Fruit fly (Drosophila melanogaster) whole organism, embryonic: ENCODE measurements around the gene CG32095.

ENCODE experiments used
- Ada2b ChIP-seq: fragments of 200-800 bp; sonication (Bioruptor generic); IDR thresholded peaks from 2 replicates; pipeline ENCODE4 v1.3.6; 2022; ENCODE audit warnings: missing biosample characterization, missing genetic modification characterization
- Bteb2 ChIP-seq: fragments of 200-800 bp; sonication (Bioruptor generic); optimal IDR thresholded peaks from 2 replicates; lab custom pipeline; 2016; ENCODE audit warnings: missing biosample characterization, missing genetic modification characterization
- CG11696 ChIP-seq: fragments of 200-800 bp; sonication (Bioruptor generic); IDR thresholded peaks from 2 replicates; pipeline ENCODE4 v1.3.6; 2022; ENCODE audit warnings: missing biosample characterization, missing genetic modification characterization
- CG12155 ChIP-seq: fragments of 200-800 bp; sonication (Bioruptor generic); optimal IDR thresholded peaks from 3 replicates; lab custom pipeline; 2016; ENCODE audit warnings: missing biosample characterization, missing genetic modification characterization
- CG13123 ChIP-seq: fragments of 200-800 bp; sonication (Bioruptor generic); optimal IDR thresholded peaks from 2 replicates; lab custom pipeline; 2016; ENCODE audit warnings: missing biosample characterization, missing genetic modification characterization
- CG13894 ChIP-seq: fragments of 200-800 bp; sonication (Bioruptor generic); optimal IDR thresholded peaks from 3 replicates; lab custom pipeline; 2018; ENCODE audit warnings: missing biosample characterization, mild to moderate bottlenecking, missing genetic modification characterization, moderate library complexity
- CG1603 ChIP-seq: fragments of 200-800 bp; sonication (Bioruptor generic); optimal IDR thresholded peaks from 2 replicates; lab custom pipeline; 2019; ENCODE audit warnings: missing biosample characterization, mild to moderate bottlenecking, missing genetic modification characterization, moderate library complexity
- CG16779 ChIP-seq: fragments of 200-800 bp; sonication (Bioruptor generic); IDR thresholded peaks from 2 replicates; pipeline ENCODE4 v1.3.6; 2022; ENCODE audit warnings: missing biosample characterization, missing genetic modification characterization
- CG18262 ChIP-seq: fragments of 200-800 bp; optimal IDR thresholded peaks from 3 replicates; lab custom pipeline; 2019; ENCODE audit warnings: missing biosample characterization, mild to moderate bottlenecking, missing genetic modification characterization, moderate library complexity
- CG18619 ChIP-seq: fragments of 200-800 bp; sonication (Bioruptor generic); optimal IDR thresholded peaks from 3 replicates; lab custom pipeline; 2017; ENCODE audit warnings: missing biosample characterization, mild to moderate bottlenecking, missing genetic modification characterization
- CG2889 ChIP-seq: fragments of 200-800 bp; sonication (Bioruptor generic); IDR thresholded peaks from 3 replicates; pipeline ENCODE4 v1.3.6; 2022; ENCODE audit warnings: missing biosample characterization, missing genetic modification characterization
- CG3163 ChIP-seq: fragments of 200-800 bp; sonication (Bioruptor generic); optimal IDR thresholded peaks from 3 replicates; lab custom pipeline; 2016; ENCODE audit warnings: missing biosample characterization, missing genetic modification characterization
- CG32767 ChIP-seq: fragments of 200-800 bp; sonication (Bioruptor generic); IDR thresholded peaks from 2 replicates; pipeline ENCODE4 v1.3.6; 2022; ENCODE audit warnings: missing biosample characterization, missing genetic modification characterization
- CG3281 ChIP-seq: fragments of 200-800 bp; sonication (Bioruptor generic); optimal IDR thresholded peaks from 3 replicates; lab custom pipeline; 2017; ENCODE audit warnings: missing biosample characterization, mild to moderate bottlenecking, missing genetic modification characterization
- CG3838 ChIP-seq: fragments of 200-800 bp; sonication (Bioruptor generic); optimal IDR thresholded peaks from 3 replicates; lab custom pipeline; 2016; ENCODE audit warnings: missing biosample characterization, missing genetic modification characterization
- CG4707 ChIP-seq: fragments of 200-800 bp; sonication (Bioruptor generic); optimal IDR thresholded peaks from 2 replicates; lab custom pipeline; 2018; ENCODE audit warnings: missing biosample characterization, mild to moderate bottlenecking, missing genetic modification characterization, moderate library complexity
- CG5953 ChIP-seq: fragments of 200-800 bp; sonication (Bioruptor generic); IDR thresholded peaks from 2 replicates; pipeline ENCODE4 v1.3.6; 2022; ENCODE audit warnings: missing biosample characterization, missing genetic modification characterization
- CG6175 ChIP-seq: fragments of 200-800 bp; sonication (Bioruptor generic); IDR thresholded peaks from 3 replicates; pipeline ENCODE4 v1.3.6; 2022; ENCODE audit warnings: missing biosample characterization, missing genetic modification characterization
- CG7786 ChIP-seq: fragments of 200-800 bp; sonication (Bioruptor generic); optimal IDR thresholded peaks from 2 replicates; lab custom pipeline; 2016; ENCODE audit warnings: missing biosample characterization, missing genetic modification characterization
- Chrac-16 ChIP-seq: fragments of 200-800 bp; sonication (Bioruptor generic); optimal IDR thresholded peaks from 3 replicates; lab custom pipeline; 2016; ENCODE audit warnings: missing biosample characterization, missing genetic modification characterization
- Dref ChIP-seq: fragments of 200-800 bp; sonication (Bioruptor generic); IDR thresholded peaks from 2 replicates; pipeline ENCODE4 v1.3.6; 2022; ENCODE audit warnings: missing biosample characterization, missing genetic modification characterization
- Ets97D ChIP-seq: fragments of 200-800 bp; sonication (Bioruptor generic); optimal IDR thresholded peaks from 3 replicates; lab custom pipeline; 2016; ENCODE audit warnings: missing biosample characterization, missing genetic modification characterization
- HLH4C ChIP-seq: fragments of 200-800 bp; sonication (Bioruptor generic); IDR thresholded peaks from 3 replicates; pipeline ENCODE4 v1.3.6; 2022; ENCODE audit warnings: missing biosample characterization, missing genetic modification characterization; ENCODE audit not compliant: partially characterized antibody
- Hr51 ChIP-seq, 2 experiments: fragments of 200-800 bp; sonication (Bioruptor generic); optimal IDR thresholded peaks; 2 replicates in 1 of 2; 3 replicates in 1 of 2; lab custom pipeline; 2016 to 2018; ENCODE audit warnings: missing biosample characterization in 2 of 2, missing genetic modification characterization in 2 of 2, mild to moderate bottlenecking in 1 of 2, moderate library complexity in 1 of 2
- Jarid2 ChIP-seq: fragments of 200-800 bp; sonication (Bioruptor generic); optimal IDR thresholded peaks from 3 replicates; lab custom pipeline; 2017; ENCODE audit warnings: mild to moderate bottlenecking, missing biosample characterization, missing genetic modification reagents, missing genetic modification characterization
- MTF-1 ChIP-seq: fragments of 200-800 bp; sonication (Bioruptor generic); optimal IDR thresholded peaks from 2 replicates; lab custom pipeline; 2018; ENCODE audit warnings: missing biosample characterization, mild to moderate bottlenecking, missing genetic modification characterization, borderline replicate concordance
- Oli ChIP-seq: fragments of 200-800 bp; sonication (Bioruptor generic); optimal IDR thresholded peaks from 2 replicates; lab custom pipeline; 2018; ENCODE audit warnings: missing biosample characterization, mild to moderate bottlenecking, missing genetic modification characterization, moderate library complexity
- PHDP ChIP-seq: fragments of 200-800 bp; sonication (Bioruptor generic); optimal IDR thresholded peaks from 3 replicates; lab custom pipeline; 2018; ENCODE audit warnings: missing biosample characterization, mild to moderate bottlenecking, missing genetic modification characterization, moderate library complexity
- Ravus ChIP-seq: fragments of 200-800 bp; sonication (Bioruptor generic); IDR thresholded peaks from 2 replicates; pipeline ENCODE4 v1.3.6; 2022; ENCODE audit warnings: missing biosample characterization, missing genetic modification characterization
- Rfx ChIP-seq: fragments of 200-800 bp; sonication (Bioruptor generic); IDR thresholded peaks from 2 replicates; pipeline ENCODE4 v1.3.6; 2022; ENCODE audit warnings: missing biosample characterization, missing genetic modification characterization
- Scr ChIP-seq: fragments of 200-800 bp; sonication (Bioruptor generic); IDR thresholded peaks from 2 replicates; pipeline ENCODE4 v1.3.6; 2022; ENCODE audit warnings: missing biosample characterization, missing genetic modification characterization; ENCODE audit not compliant: partially characterized antibody
- TFAM ChIP-seq: fragments of 200-800 bp; sonication (Bioruptor generic); optimal IDR thresholded peaks from 2 replicates; lab custom pipeline; 2017; ENCODE audit warnings: missing biosample characterization, missing genetic modification characterization, inconsistent platforms
- Vsx1 ChIP-seq: fragments of 200-800 bp; sonication (Bioruptor generic); optimal IDR thresholded peaks from 2 replicates; lab custom pipeline; 2017; ENCODE audit warnings: missing biosample characterization, mild to moderate bottlenecking, missing genetic modification characterization, missing genetic modification reagents
- btn ChIP-seq: fragments of 200-800 bp; sonication (Bioruptor generic); optimal IDR thresholded peaks from 2 replicates; lab custom pipeline; 2016; ENCODE audit warnings: missing biosample characterization, missing genetic modification characterization
- crc ChIP-seq: fragments of 200-800 bp; sonication (Bioruptor generic); optimal IDR thresholded peaks from 2 replicates; lab custom pipeline; 2016; ENCODE audit warnings: missing biosample characterization, missing genetic modification characterization
- cwo ChIP-seq: fragments of 200-800 bp; sonication (Bioruptor generic); optimal IDR thresholded peaks from 3 replicates; lab custom pipeline; 2017; ENCODE audit warnings: missing biosample characterization, missing genetic modification characterization, mild to moderate bottlenecking, moderate library complexity, missing genetic modification reagents
- dpn ChIP-seq, 2 experiments: fragments of 200-800 bp; sonication (Bioruptor generic); optimal IDR thresholded peaks; 3 replicates each; lab custom pipeline; 2016; ENCODE audit warnings: missing biosample characterization in 2 of 2, missing genetic modification characterization in 2 of 2
- ems ChIP-seq: fragments of 200-800 bp; sonication (Bioruptor generic); optimal IDR thresholded peaks from 3 replicates; lab custom pipeline; 2016; ENCODE audit warnings: missing biosample characterization, missing genetic modification characterization
- gt ChIP-seq: fragments of 200-800 bp; sonication (Bioruptor generic); IDR thresholded peaks from 2 replicates; pipeline ENCODE4 v1.3.6; 2022; ENCODE audit warnings: missing biosample characterization, missing genetic modification characterization
- kah ChIP-seq: fragments of 200-800 bp; sonication (Bioruptor generic); optimal IDR thresholded peaks from 2 replicates; lab custom pipeline; 2018; ENCODE audit warnings: missing biosample characterization, mild to moderate bottlenecking, missing genetic modification characterization
- lbe ChIP-seq: fragments of 200-800 bp; sonication (Bioruptor generic); optimal IDR thresholded peaks from 2 replicates; lab custom pipeline; 2016; ENCODE audit warnings: missing biosample characterization, mild to moderate bottlenecking, missing genetic modification characterization
- mirr ChIP-seq: fragments of 200-800 bp; sonication (Bioruptor generic); optimal IDR thresholded peaks from 3 replicates; lab custom pipeline; 2018; ENCODE audit warnings: missing biosample characterization, mild to moderate bottlenecking, missing genetic modification characterization
- ro ChIP-seq: fragments of 200-800 bp; sonication (Bioruptor generic); IDR thresholded peaks from 2 replicates; pipeline ENCODE4 v1.3.6; 2022; ENCODE audit warnings: missing biosample characterization, missing genetic modification characterization
- salm ChIP-seq: fragments of 200-800 bp; sonication (Bioruptor generic); optimal IDR thresholded peaks from 2 replicates; lab custom pipeline; 2018; ENCODE audit warnings: missing biosample characterization, mild to moderate bottlenecking, missing genetic modification characterization
- seq ChIP-seq: fragments of 200-800 bp; sonication (Bioruptor generic); IDR thresholded peaks from 2 replicates; pipeline ENCODE4 v1.3.6; 2022; ENCODE audit warnings: missing biosample characterization, missing genetic modification characterization
- sr ChIP-seq: fragments of 200-800 bp; sonication (Bioruptor generic); IDR thresholded peaks from 3 replicates; pipeline ENCODE4 v1.3.6; 2022; ENCODE audit warnings: missing biosample characterization, missing genetic modification characterization
- unc-4 ChIP-seq: fragments of 200-800 bp; sonication (Bioruptor generic); IDR thresholded peaks from 2 replicates; pipeline ENCODE4 v1.3.6; 2022; ENCODE audit warnings: missing biosample characterization, missing genetic modification characterization; ENCODE audit not compliant: partially characterized antibody
- yki ChIP-seq: fragments of >200 bp; optimal IDR thresholded peaks from 3 replicates; lab custom pipeline; 2018
- zen2 ChIP-seq: fragments of 200-800 bp; sonication (Bioruptor generic); IDR thresholded peaks from 3 replicates; pipeline ENCODE4 v1.3.6; 2022; ENCODE audit warnings: missing biosample characterization, missing genetic modification characterization; ENCODE audit not compliant: partially characterized antibody

The CG32095 gene

dm6 chr3L:11822446-11823334 lies 2.8 kb downstream of the CG32095 start, which contains the start of gene RpL10Ab (continued):
- TF ChIP-seq seq (GFP tag; lab: Robert Waterston, UW) = no peak
- no peak for TF ChIP-seq CG11696 (GFP tag; lab: Robert Waterston, UW)
- no peak for TF ChIP-seq CG7786 (GFP tag; lab: Kevin White, UChicago)
- TF ChIP-seq gt = no peak
- peak; percentile 84 for TF ChIP-seq Scr (GFP tag; lab: Robert Waterston, UW)
- TF ChIP-seq unc-4 (GFP tag; lab: Robert Waterston, UW) = peak; percentile 65
- peak; percentile 29 for TF ChIP-seq Oli
- peak; percentile 38; the same call in 1 of the 2 replicates for TF ChIP-seq Ada2b (GFP tag; lab: Robert Waterston, UW)
- peak; percentile 95 for TF ChIP-seq MTF-1
- TF ChIP-seq CG32767 (GFP tag; lab: Robert Waterston, UW) = no peak; the same call in 1 of the 2 replicates
- no peak for TF ChIP-seq TFAM (GFP tag; lab: Kevin White, UChicago)
- TF ChIP-seq CG2889 = peak; percentile 4; the same call in 1 of the 3 replicates
- peak; percentile 72 for TF ChIP-seq CG18262 (tag; lab: Kevin White, UChicago)
- TF ChIP-seq zen2 (GFP tag; lab: Robert Waterston, UW) = peak; percentile 82
- TF ChIP-seq Bteb2 (GFP tag; lab: Kevin White, UChicago) = peak; percentile 47
- no peak for TF ChIP-seq Ravus (GFP tag; lab: Robert Waterston, UW)
- peak; percentile 3 for TF ChIP-seq Chrac-16 (GFP tag; lab: Kevin White, UChicago)
- peak; percentile 60 for TF ChIP-seq ems (GFP tag; lab: Kevin White, UChicago)
- peak; percentile 17 for TF ChIP-seq CG12155 (GFP tag; lab: Kevin White, UChicago)
- no peak for TF ChIP-seq ro (GFP tag; lab: Robert Waterston, UW)
- TF ChIP-seq CG5953 = peak; percentile 66; the same call in 1 of the 2 replicates
- TF ChIP-seq Dref (GFP tag; lab: Robert Waterston, UW) = peak; percentile 78
- peak; percentile 75 for TF ChIP-seq HLH4C (GFP tag; lab: Robert Waterston, UW)
- peak; percentile 57 for TF ChIP-seq mirr (GFP tag; lab: Kevin White, UChicago)
- TF ChIP-seq CG4707 (GFP tag; lab: Kevin White, UChicago) = peak; percentile 63
- TF ChIP-seq dpn (GFP tag; optimal IDR thresholded peaks at IDR 0.05; lab: Kevin White, UChicago) = peak; percentile 19 to 43
- TF ChIP-seq Jarid2 (GFP tag; lab: Kevin White, UChicago) = peak; percentile 45
- peak; percentile 4 to 38 for TF ChIP-seq Hr51 (GFP tag; optimal IDR thresholded peaks at IDR 0.05; lab: Kevin White, UChicago)
- TF ChIP-seq Rfx (GFP tag; lab: Robert Waterston, UW) = peak; percentile 83
- peak; percentile 61 for TF ChIP-seq CG3281
- TF ChIP-seq kah (GFP tag; lab: Kevin White, UChicago) = peak; percentile 13
- TF ChIP-seq CG3163 (GFP tag; lab: Kevin White, UChicago) = peak; percentile 2
- no peak for TF ChIP-seq CG16779 (GFP tag; lab: Robert Waterston, UW)
- no peak for TF ChIP-seq CG13123 (GFP tag; lab: Kevin White, UChicago)
- TF ChIP-seq cwo (GFP tag; lab: Kevin White, UChicago) = no peak
- TF ChIP-seq PHDP (tag; lab: Kevin White, UChicago) = peak; percentile 46
- TF ChIP-seq yki (lab: Kevin White, UChicago) = no peak
- TF ChIP-seq crc (GFP tag; lab: Kevin White, UChicago) = no peak
- peak; percentile 51; the same call in 1 of the 3 replicates for TF ChIP-seq CG6175 (GFP tag; lab: Robert Waterston, UW)
- TF ChIP-seq sr (GFP tag; lab: Robert Waterston, UW) = peak; percentile 84
- TF ChIP-seq CG18619 (GFP tag; lab: Kevin White, UChicago) = peak; percentile 64
- TF ChIP-seq CG1603 (tag; lab: Kevin White, UChicago) = peak; percentile 69
- no peak for TF ChIP-seq CG3838 (GFP tag; lab: Kevin White, UChicago)
- peak; percentile 75 for TF ChIP-seq CG13894 (tag; lab: Kevin White, UChicago)
- TF ChIP-seq lbe (GFP tag; lab: Kevin White, UChicago) = peak; percentile 45
- TF ChIP-seq btn (GFP tag; lab: Kevin White, UChicago) = no peak
- TF ChIP-seq salm (tag; lab: Kevin White, UChicago) = peak; percentile 17
- peak; percentile 80 for TF ChIP-seq Vsx1 (GFP tag; lab: Kevin White, UChicago)
- peak; percentile 97 for TF ChIP-seq Ets97D (GFP tag; lab: Kevin White, UChicago)
